Worm (Caenorhabditis elegans) whole organism, early embryonic: ENCODE measurements around the gene H35N09.2.

ENCODE experiments used
- B0310.2 ChIP-seq: sonication (generic microtip); optimal IDR thresholded peaks from 2 replicates; lab custom pipeline; 2016; ENCODE audit warnings: mild to moderate bottlenecking, missing genetic modification characterization, missing compliant biosample characterization
- F13C5.2 ChIP-seq: sonication (generic microtip); optimal IDR thresholded peaks from 2 replicates; lab custom pipeline; 2017; ENCODE audit warnings: mild to moderate bottlenecking, missing genetic modification characterization, inconsistent platforms, missing compliant biosample characterization
- aly-1 ChIP-seq: sonication (generic microtip); optimal IDR thresholded peaks from 2 replicates; lab custom pipeline; 2016; ENCODE audit warnings: missing genetic modification characterization, missing compliant biosample characterization
- ama-1 ChIP-seq: fragments of 150-350 bp; optimal IDR thresholded peaks from 2 replicates; lab custom pipeline; 2014
- ceh-13 ChIP-seq: fragments of 200-800 bp; sonication (Bioruptor generic); optimal IDR thresholded peaks from 2 replicates; lab custom pipeline; 2018; ENCODE audit warnings: mild to moderate bottlenecking, missing genetic modification characterization, missing compliant biosample characterization
- ceh-36 ChIP-seq: sonication (generic microtip); optimal IDR thresholded peaks from 2 replicates; lab custom pipeline; 2016; ENCODE audit warnings: missing genetic modification characterization, inconsistent platforms, missing compliant biosample characterization
- ets-7 ChIP-seq: sonication (generic microtip); optimal IDR thresholded peaks from 2 replicates; lab custom pipeline; 2016; ENCODE audit warnings: missing genotype, missing genetic modification characterization, missing compliant biosample characterization
- flt-1 ChIP-seq: fragments of 200-800 bp; sonication (Bioruptor generic); IDR thresholded peaks from 2 replicates; pipeline ENCODE4 v1.3.6; 2022; ENCODE audit warnings: missing genetic modification characterization, missing compliant biosample characterization
- hmbx-1 ChIP-seq: sonication (generic microtip); optimal IDR thresholded peaks from 2 replicates; lab custom pipeline; 2016; ENCODE audit warnings: mild to moderate bottlenecking, missing genetic modification characterization, missing compliant biosample characterization
- hmg-4 ChIP-seq: fragments of 200-800 bp; sonication (Bioruptor generic); optimal IDR thresholded peaks from 2 replicates; lab custom pipeline; 2018; ENCODE audit warnings: mild to moderate bottlenecking, missing genetic modification characterization, missing compliant biosample characterization
- hnd-1 ChIP-seq: sonication (generic microtip); optimal IDR thresholded peaks from 2 replicates; lab custom pipeline; 2016; ENCODE audit warnings: missing genetic modification characterization, missing compliant biosample characterization
- pes-1 ChIP-seq: fragments of 200-800 bp; sonication (Bioruptor generic); IDR thresholded peaks from 2 replicates; pipeline ENCODE4 v1.3.6; 2022; ENCODE audit warnings: missing genetic modification reagents, missing genetic modification characterization, missing compliant biosample characterization
- scrt-1 ChIP-seq: fragments of 200-800 bp; sonication (Bioruptor generic); IDR thresholded peaks from 2 replicates; pipeline ENCODE4 v1.3.6; 2022; ENCODE audit warnings: missing genetic modification characterization, missing compliant biosample characterization
- sea-1 ChIP-seq: fragments of 200-800 bp; sonication (Bioruptor generic); conservative IDR thresholded peaks from 2 replicates; pipeline ENCODE4 v1.3.6; 2022; ENCODE audit warnings: missing genetic modification characterization, missing compliant biosample characterization
- tbx-11 ChIP-seq: fragments of 200-800 bp; sonication (Bioruptor generic); IDR thresholded peaks from 2 replicates; pipeline ENCODE4 v1.3.6; 2022; ENCODE audit warnings: missing genetic modification characterization, missing compliant biosample characterization
- tbx-37 ChIP-seq: fragments of 200-800 bp; sonication (Bioruptor generic); conservative IDR thresholded peaks from 2 replicates; pipeline ENCODE4 v1.3.6; 2022; ENCODE audit warnings: missing genetic modification reagents, missing genetic modification characterization, missing compliant biosample characterization
- tra-4 ChIP-seq: sonication (generic microtip); optimal IDR thresholded peaks from 2 replicates; lab custom pipeline; 2017; ENCODE audit warnings: missing genetic modification characterization, missing compliant biosample characterization

H35N09.2 gene

DNA sequence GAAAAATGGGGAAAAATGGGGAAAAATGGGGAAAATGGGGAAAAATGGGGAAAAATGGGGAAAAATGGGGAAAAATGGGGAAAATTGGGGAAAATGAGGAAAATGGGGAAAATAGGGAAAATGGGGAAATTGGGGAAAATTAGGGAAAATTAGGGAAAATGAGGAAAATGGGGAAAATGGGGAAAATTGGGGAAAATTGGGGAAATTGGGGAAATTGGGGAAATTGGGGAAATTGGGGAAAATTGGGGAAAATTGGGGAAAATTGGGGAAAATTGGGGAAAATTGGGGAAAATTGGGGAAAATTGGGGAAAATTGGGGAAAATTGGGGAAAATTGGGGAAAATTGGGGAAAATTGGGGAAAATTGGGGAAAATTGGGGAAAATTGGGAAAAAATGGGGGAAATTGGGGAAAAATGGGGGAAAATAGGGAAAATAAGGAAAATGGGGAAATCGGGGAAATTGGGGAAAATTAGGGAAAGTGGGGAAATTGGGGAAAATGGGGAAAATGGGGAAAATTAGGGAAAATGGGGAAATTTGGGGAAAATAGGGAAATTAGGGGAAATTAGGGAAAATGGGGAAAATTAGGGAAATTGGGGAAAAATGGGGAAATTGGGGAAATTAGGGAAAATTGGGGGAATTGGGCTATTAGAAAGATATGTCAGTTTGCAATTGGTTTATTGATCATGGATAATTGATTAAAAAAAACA, 2.0 kb downstream of the H35N09.2 start:
- TF ChIP-seq tbx-37 (GFP tag; lab: Robert Waterston, UW) (peak; percentile 33; the same call in 1 of the 2 replicates), tbx-11 (peak; percentile 80), ets-7 (tag; lab: Kevin White, UChicago) (no peak), hmbx-1 (peak; percentile 32), ceh-36 (tag; lab: Kevin White, UChicago) (no peak), sea-1 (GFP tag; lab: Robert Waterston, UW) (peak; percentile 74; the same call in 1 of the 2 replicates), pes-1 (GFP tag; lab: Robert Waterston, UW) (peak; percentile 38; the same call in 1 of the 2 replicates), hmg-4 (GFP tag; lab: Kevin White, UChicago) (no peak), B0310.2 (tag; lab: Kevin White, UChicago) (peak; percentile 48), tra-4 (tag; lab: Kevin White, UChicago) (no peak), hnd-1 (tag; lab: Kevin White, UChicago) (peak; percentile 49), scrt-1 (GFP tag; lab: Robert Waterston, UW) (peak; percentile 55; the same call in 1 of the 2 replicates), flt-1 (GFP tag; lab: Robert Waterston, UW) (peak; percentile 14; the same call in 1 of the 2 replicates), F13C5.2 (tag; lab: Kevin White, UChicago) (no peak), ceh-13 (no peak), aly-1 (tag; lab: Kevin White, UChicago) (no peak), ama-1 (lab: Kevin White, UChicago) (no peak)

ce11 chrX:8601235-8601634, 3.6 kb downstream of the H35N09.2 start, which contains the start of gene F18E9.1:
F18E9.1 (plus strand) TSS chrX:8601535.
- TF ChIP-seq ets-7 (tag; lab: Kevin White, UChicago) (no peak), ceh-13 (no peak), tbx-11 (no peak), ceh-36 (tag; lab: Kevin White, UChicago) (no peak)

ce11 chrX:8599725-8600124, 5.1 kb downstream of the H35N09.2 start:
- TF ChIP-seq hnd-1 (tag; lab: Kevin White, UChicago) (no peak), scrt-1 (GFP tag; lab: Robert Waterston, UW) (no peak)

ce11 chrX:8598491-8598890, 6.4 kb downstream of the H35N09.2 start:
- no peak for TF ChIP-seq pes-1 (GFP tag; lab: Robert Waterston, UW)
- TF ChIP-seq F13C5.2 (tag; lab: Kevin White, UChicago) = no peak
- no peak for TF ChIP-seq hnd-1 (tag; lab: Kevin White, UChicago)
- no peak for TF ChIP-seq ceh-36 (tag; lab: Kevin White, UChicago)
- TF ChIP-seq aly-1 (tag; lab: Kevin White, UChicago) = no peak
- TF ChIP-seq ets-7 (tag; lab: Kevin White, UChicago) = no peak
- TF ChIP-seq tra-4 (tag; lab: Kevin White, UChicago) = no peak
- no peak for TF ChIP-seq ceh-13
- no peak for TF ChIP-seq tbx-37 (GFP tag; lab: Robert Waterston, UW)
- TF ChIP-seq flt-1 (GFP tag; lab: Robert Waterston, UW) = no peak
- TF ChIP-seq hmbx-1 = no peak
- TF ChIP-seq sea-1 (GFP tag; lab: Robert Waterston, UW) = no peak
- no peak for TF ChIP-seq ama-1 (lab: Kevin White, UChicago)

DNA sequence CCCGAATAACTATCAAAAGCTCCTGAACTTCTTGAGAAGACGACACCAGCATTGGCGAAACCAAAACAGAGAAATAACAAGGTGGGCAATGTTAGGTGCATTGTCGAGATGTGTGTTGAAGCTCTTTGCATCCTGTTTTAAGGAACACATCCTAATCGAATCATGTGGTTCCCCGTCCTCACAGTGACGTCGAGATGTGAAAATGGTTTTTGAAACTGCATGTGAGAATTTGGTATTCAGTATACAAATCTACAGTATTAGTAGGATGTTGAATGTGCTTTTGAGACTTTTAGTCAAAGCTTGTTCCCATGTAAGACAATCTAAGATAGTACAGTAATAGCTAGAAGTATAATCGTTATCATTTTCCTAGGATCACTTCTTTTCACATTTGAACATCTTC, 7.2 kb downstream of the H35N09.2 start, which contains the start of gene F18E9.7:
Gene F18E9.7, minus strand, starts transcription at position 101 of the 400 bp plus-strand sequence.
- TF ChIP-seq hmbx-1 (no peak), ceh-36 (tag; lab: Kevin White, UChicago) (no peak), B0310.2 (tag; lab: Kevin White, UChicago) (no peak), pes-1 (GFP tag; lab: Robert Waterston, UW) (no peak), sea-1 (GFP tag; lab: Robert Waterston, UW) (no peak), ceh-13 (no peak), aly-1 (tag; lab: Kevin White, UChicago) (no peak), scrt-1 (GFP tag; lab: Robert Waterston, UW) (no peak), tra-4 (tag; lab: Kevin White, UChicago) (no peak), hmg-4 (GFP tag; lab: Kevin White, UChicago) (no peak), F13C5.2 (tag; lab: Kevin White, UChicago) (no peak)

DNA sequence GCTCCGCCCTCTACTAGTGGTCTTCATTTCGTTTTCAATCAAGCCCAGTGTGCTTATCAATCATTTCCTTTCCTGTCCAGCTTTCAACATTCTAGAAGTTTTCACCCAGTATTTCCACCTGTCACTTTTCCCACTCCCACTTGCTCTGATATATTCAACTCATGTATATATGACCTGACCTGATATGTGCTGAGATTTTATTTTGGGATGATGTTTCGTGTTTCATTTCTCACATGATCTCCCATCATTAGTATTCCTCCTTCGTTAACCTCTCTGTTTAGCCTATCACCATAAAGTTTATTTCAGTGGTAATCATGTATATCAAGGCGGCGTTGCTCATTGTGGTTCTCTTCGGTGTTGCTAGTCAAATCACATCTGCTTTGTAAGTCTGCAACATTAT, 12.0 kb downstream of the H35N09.2 start, which contains the start of gene nlp-7:
Gene nlp-7, plus strand, starts transcription at position 301 of the 400 bp plus-strand sequence.
- TF ChIP-seq hmg-4 (GFP tag; lab: Kevin White, UChicago) = no peak

DNA sequence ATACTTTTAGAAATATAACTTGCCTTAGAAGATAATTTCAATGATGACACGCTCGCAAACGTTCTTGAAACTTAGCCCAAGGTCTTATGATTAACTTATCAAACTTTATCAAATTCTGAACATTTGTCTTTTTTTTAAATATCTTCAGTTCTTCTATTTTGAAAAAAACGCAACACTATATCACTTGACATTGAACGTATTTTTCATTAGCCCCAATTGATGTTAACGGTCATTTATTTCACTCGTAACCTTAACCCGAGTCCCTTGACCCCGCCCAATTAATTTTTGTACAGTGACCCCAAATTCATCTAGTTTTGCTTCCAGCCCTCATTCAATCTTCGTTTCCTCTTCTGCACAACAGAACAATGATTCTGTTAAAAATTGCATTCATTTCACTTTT, 19.0 kb downstream of the H35N09.2 start, which contains the start of gene F18E9.3:
Gene F18E9.3, plus strand, starts transcription at position 311 of the 400 bp plus-strand sequence.
- no peak for TF ChIP-seq scrt-1 (GFP tag; lab: Robert Waterston, UW)
- no peak for TF ChIP-seq sea-1 (GFP tag; lab: Robert Waterston, UW)
- TF ChIP-seq tbx-37 (GFP tag; lab: Robert Waterston, UW) = no peak
- TF ChIP-seq ceh-36 (tag; lab: Kevin White, UChicago) = no peak
- no peak for TF ChIP-seq tra-4 (tag; lab: Kevin White, UChicago)
- TF ChIP-seq hmg-4 (GFP tag; lab: Kevin White, UChicago) = no peak
- no peak for TF ChIP-seq tbx-11
- no peak for TF ChIP-seq ceh-13
- no peak for TF ChIP-seq pes-1 (GFP tag; lab: Robert Waterston, UW)
- no peak for TF ChIP-seq ama-1 (lab: Kevin White, UChicago)
